Fruit fly (Drosophila melanogaster) whole organism, adult: Measurements from ENCODE around the gene Slu7.

Experiments used
- CG1620 ChIP-seq: fragments of 200-800 bp; sonication (Bioruptor generic); optimal IDR thresholded peaks from 2 replicates; lab custom pipeline; 2016; ENCODE audit warnings: missing biosample characterization, missing genetic modification characterization
- cic ChIP-seq: fragments of 200-800 bp; sonication (Bioruptor generic); optimal IDR thresholded peaks from 2 replicates; lab custom pipeline; 2017; ENCODE audit warnings: missing biosample characterization, mild to moderate bottlenecking, missing genetic modification characterization, moderate library complexity

dm6 chr3R:29040526-29041195 lies 1.8 kb upstream of the Slu7 start:
- TF ChIP-seq CG1620 (GFP tag; lab: Kevin White, UChicago) (no peak), cic (no peak)
